Fruit fly (Drosophila melanogaster) whole organism, embryonic: Measurements from ENCODE around the gene CG4730.

Experiments
- Adf1 ChIP-seq: fragments of 200-800 bp; sonication (Bioruptor generic); IDR thresholded peaks from 2 replicates; pipeline ENCODE4 v1.3.6; 2022; ENCODE audit warnings: missing biosample characterization, missing genetic modification characterization
- B-H2 ChIP-seq: fragments of 200-800 bp; sonication (Bioruptor generic); optimal IDR thresholded peaks from 2 replicates; lab custom pipeline; 2018; ENCODE audit warnings: missing biosample characterization, mild to moderate bottlenecking, missing genetic modification characterization
- CG10147 ChIP-seq: fragments of 200-800 bp; sonication (Bioruptor generic); optimal IDR thresholded peaks from 2 replicates; lab custom pipeline; 2019; ENCODE audit warnings: missing biosample characterization, mild to moderate bottlenecking, missing genetic modification characterization, moderate library complexity
- CG10274 ChIP-seq: fragments of 200-800 bp; sonication (Bioruptor generic); optimal IDR thresholded peaks from 3 replicates; lab custom pipeline; 2017; ENCODE audit warnings: missing biosample characterization, mild to moderate bottlenecking, missing genetic modification characterization
- CG10462 ChIP-seq: fragments of 200-800 bp; sonication (Bioruptor generic); optimal IDR thresholded peaks from 2 replicates; lab custom pipeline; 2016; ENCODE audit warnings: missing biosample characterization, missing genetic modification characterization
- CG12104 ChIP-seq: fragments of 200-800 bp; sonication (Bioruptor generic); optimal IDR thresholded peaks from 3 replicates; lab custom pipeline; 2016; ENCODE audit warnings: missing biosample characterization, missing genetic modification characterization
- CG15601 ChIP-seq: fragments of 200-800 bp; sonication (Bioruptor generic); optimal IDR thresholded peaks from 3 replicates; lab custom pipeline; 2019; ENCODE audit warnings: missing biosample characterization, mild to moderate bottlenecking, missing genetic modification characterization, moderate library complexity
- CG17385 ChIP-seq: fragments of 200-800 bp; sonication (Bioruptor generic); optimal IDR thresholded peaks from 3 replicates; lab custom pipeline; 2018; ENCODE audit warnings: missing biosample characterization, mild to moderate bottlenecking, missing genetic modification characterization
- CG17912 ChIP-seq: fragments of 200-800 bp; sonication (Bioruptor generic); optimal IDR thresholded peaks from 2 replicates; lab custom pipeline; 2018; ENCODE audit warnings: missing biosample characterization, mild to moderate bottlenecking, missing genetic modification characterization
- CG2116 ChIP-seq: fragments of 200-800 bp; sonication (Bioruptor generic); optimal IDR thresholded peaks from 3 replicates; lab custom pipeline; 2018; ENCODE audit warnings: missing biosample characterization, mild to moderate bottlenecking, missing genetic modification characterization
- CG2678 ChIP-seq: fragments of 200-800 bp; sonication (Bioruptor generic); optimal IDR thresholded peaks from 3 replicates; lab custom pipeline; 2019; ENCODE audit warnings: missing biosample characterization, mild to moderate bottlenecking, missing genetic modification characterization, moderate library complexity
- CG2875 ChIP-seq: fragments of 200-800 bp; sonication (Bioruptor generic); optimal IDR thresholded peaks from 2 replicates; lab custom pipeline; 2017; ENCODE audit warnings: missing biosample characterization, mild to moderate bottlenecking, missing genetic modification characterization, missing genetic modification reagents
- CG32532 ChIP-seq: fragments of 200-800 bp; sonication (Bioruptor generic); IDR thresholded peaks from 2 replicates; pipeline ENCODE4 v1.3.6; 2022; ENCODE audit warnings: missing biosample characterization, missing genetic modification characterization
- CG34224 ChIP-seq: fragments of 200-800 bp; sonication (Bioruptor generic); IDR thresholded peaks from 3 replicates; pipeline ENCODE4 v1.3.6; 2022; ENCODE audit warnings: missing biosample characterization, missing genetic modification characterization; ENCODE audit not compliant: partially characterized antibody
- CG34422 ChIP-seq: fragments of 200-800 bp; sonication (Bioruptor generic); IDR thresholded peaks from 3 replicates; pipeline ENCODE4 v1.3.6; 2022; ENCODE audit warnings: missing biosample characterization, missing genetic modification characterization
- CG3838 ChIP-seq: fragments of 200-800 bp; sonication (Bioruptor generic); optimal IDR thresholded peaks from 3 replicates; lab custom pipeline; 2016; ENCODE audit warnings: missing biosample characterization, missing genetic modification characterization
- CG3995 ChIP-seq: fragments of 200-800 bp; sonication (Bioruptor generic); optimal IDR thresholded peaks from 3 replicates; lab custom pipeline; 2016; ENCODE audit warnings: missing biosample characterization, missing genetic modification characterization
- CG43689 ChIP-seq: fragments of 200-800 bp; sonication (Bioruptor generic); IDR thresholded peaks from 2 replicates; pipeline ENCODE4 v1.3.6; 2022; ENCODE audit warnings: missing biosample characterization, missing genetic modification characterization
- CG5245 ChIP-seq: fragments of 200-800 bp; sonication (Bioruptor generic); optimal IDR thresholded peaks from 3 replicates; lab custom pipeline; 2016; ENCODE audit warnings: missing biosample characterization, missing genetic modification characterization
- CG7987 ChIP-seq: fragments of 200-800 bp; sonication (Bioruptor generic); optimal IDR thresholded peaks from 2 replicates; lab custom pipeline; 2018; ENCODE audit warnings: missing biosample characterization, mild to moderate bottlenecking, missing genetic modification characterization, moderate library complexity
- CG8478 ChIP-seq: fragments of >200 bp; optimal IDR thresholded peaks from 2 replicates; lab custom pipeline; 2018
- CG9437 ChIP-seq: fragments of 200-800 bp; sonication (Bioruptor generic); optimal IDR thresholded peaks from 2 replicates; lab custom pipeline; 2018; ENCODE audit warnings: missing biosample characterization, mild to moderate bottlenecking, missing genetic modification characterization
- CG9727 ChIP-seq: fragments of 200-800 bp; sonication (Bioruptor generic); optimal IDR thresholded peaks from 3 replicates; lab custom pipeline; 2017; ENCODE audit warnings: missing biosample characterization, mild to moderate bottlenecking, missing genetic modification characterization
- Drgx ChIP-seq: fragments of 200-800 bp; sonication (Bioruptor generic); IDR thresholded peaks from 2 replicates; pipeline ENCODE4 v1.3.6; 2022; ENCODE audit warnings: missing biosample characterization, missing genetic modification characterization
- GATAe ChIP-seq: fragments of 200-800 bp; sonication (Bioruptor generic); conservative IDR thresholded peaks from 2 replicates; pipeline ENCODE4 v1.3.6; 2022; ENCODE audit warnings: missing biosample characterization, missing genetic modification characterization
- NK7.1 ChIP-seq: fragments of 200-800 bp; sonication (Bioruptor generic); optimal IDR thresholded peaks from 3 replicates; lab custom pipeline; 2016; ENCODE audit warnings: missing biosample characterization, missing genetic modification characterization
- Tbp ChIP-seq: fragments of >200 bp; optimal IDR thresholded peaks from 2 replicates; lab custom pipeline; 2018; ENCODE audit warnings: missing biosample characterization, missing genetic modification characterization
- ac ChIP-seq: fragments of 200-800 bp; sonication (Bioruptor generic); optimal IDR thresholded peaks from 3 replicates; lab custom pipeline; 2017; ENCODE audit warnings: missing biosample characterization, mild to moderate bottlenecking, missing genetic modification characterization
- ash1 ChIP-seq: fragments of 200-800 bp; sonication (Bioruptor generic); optimal IDR thresholded peaks from 2 replicates; lab custom pipeline; 2018; ENCODE audit warnings: missing biosample characterization, mild to moderate bottlenecking, missing genetic modification characterization
- bigmax ChIP-seq: fragments of 200-800 bp; sonication (Bioruptor generic); optimal IDR thresholded peaks from 2 replicates; lab custom pipeline; 2018; ENCODE audit warnings: missing biosample characterization, mild to moderate bottlenecking, missing genetic modification characterization
- chm ChIP-seq: fragments of 200-800 bp; sonication (Bioruptor generic); IDR thresholded peaks from 2 replicates; pipeline ENCODE4 v1.3.6; 2022; ENCODE audit warnings: missing biosample characterization, missing genetic modification characterization
- chn ChIP-seq: fragments of 200-800 bp; sonication (Bioruptor generic); optimal IDR thresholded peaks from 2 replicates; lab custom pipeline; 2016; ENCODE audit warnings: missing biosample characterization, missing genetic modification characterization
- dimm ChIP-seq: fragments of 200-800 bp; sonication (Bioruptor generic); IDR thresholded peaks from 2 replicates; pipeline ENCODE4 v1.3.6; 2022; ENCODE audit warnings: missing biosample characterization, missing genetic modification characterization
- fd64A ChIP-seq: fragments of 200-800 bp; sonication (Bioruptor generic); optimal IDR thresholded peaks from 3 replicates; lab custom pipeline; 2018; ENCODE audit warnings: missing biosample characterization, mild to moderate bottlenecking, missing genetic modification characterization
- fru ChIP-seq: fragments of >200 bp; optimal IDR thresholded peaks from 2 replicates; lab custom pipeline; 2017
- fu2 ChIP-seq: fragments of 200-800 bp; sonication (Bioruptor generic); optimal IDR thresholded peaks from 2 replicates; lab custom pipeline; 2016; ENCODE audit warnings: missing biosample characterization, missing genetic modification characterization
- grn ChIP-seq: fragments of 200-800 bp; sonication (Bioruptor generic); optimal IDR thresholded peaks from 3 replicates; lab custom pipeline; 2017; ENCODE audit warnings: missing biosample characterization, missing genetic modification characterization
- gsb ChIP-seq: fragments of 200-800 bp; sonication (Bioruptor generic); IDR thresholded peaks from 2 replicates; pipeline ENCODE4 v1.3.6; 2022; ENCODE audit warnings: missing biosample characterization, missing genetic modification characterization
- ham ChIP-seq: fragments of 200-800 bp; sonication (Bioruptor generic); IDR thresholded peaks from 2 replicates; pipeline ENCODE4 v1.3.6; 2022; ENCODE audit warnings: missing biosample characterization, missing genetic modification characterization
- ind ChIP-seq: fragments of 200-800 bp; sonication (Bioruptor generic); optimal IDR thresholded peaks from 3 replicates; lab custom pipeline; 2016; ENCODE audit warnings: missing biosample characterization, missing genetic modification characterization
- inv ChIP-seq: fragments of 200-800 bp; sonication (Bioruptor generic); IDR thresholded peaks from 2 replicates; pipeline ENCODE4 v1.3.6; 2022; ENCODE audit warnings: missing biosample characterization, missing genetic modification characterization; ENCODE audit not compliant: partially characterized antibody
- lola ChIP-seq, 3 experiments: fragments of >200 bp in 2 of 3; fragments of 200-800 bp in 1 of 3; sonication (Bioruptor generic) in 1 of 3; optimal IDR thresholded peaks; 2 replicates each; lab custom pipeline; 2017 to 2019; ENCODE audit warnings: missing biosample characterization in 3 of 3, missing genetic modification characterization in 3 of 3, mild to moderate bottlenecking in 1 of 3, moderate library complexity in 1 of 3
- nerfin-1 ChIP-seq: fragments of 200-800 bp; sonication (Bioruptor generic); optimal IDR thresholded peaks from 3 replicates; lab custom pipeline; 2019; ENCODE audit warnings: missing biosample characterization, mild to moderate bottlenecking, missing genetic modification characterization, moderate library complexity
- pita ChIP-seq: fragments of 200-800 bp; sonication (Bioruptor generic); optimal IDR thresholded peaks from 2 replicates; lab custom pipeline; 2017; ENCODE audit warnings: missing biosample characterization, mild to moderate bottlenecking, missing genetic modification characterization
- pzg ChIP-seq: fragments of 200-800 bp; sonication (Bioruptor generic); optimal IDR thresholded peaks from 3 replicates; lab custom pipeline; 2018; ENCODE audit warnings: missing biosample characterization, mild to moderate bottlenecking, missing genetic modification characterization, moderate library complexity
- sens ChIP-seq: fragments of 200-800 bp; sonication (Bioruptor generic); peaks from one replicate; lab custom pipeline; 2016; ENCODE audit warnings: missing biosample characterization, missing genetic modification characterization
- seq ChIP-seq: fragments of 200-800 bp; sonication (Bioruptor generic); IDR thresholded peaks from 2 replicates; pipeline ENCODE4 v1.3.6; 2022; ENCODE audit warnings: missing biosample characterization, missing genetic modification characterization
- sim ChIP-seq: fragments of 200-800 bp; sonication (Bioruptor generic); IDR thresholded peaks from 2 replicates; pipeline ENCODE4 v1.3.6; 2022; ENCODE audit warnings: missing biosample characterization, missing genetic modification characterization
- sqz ChIP-seq: fragments of 200-800 bp; sonication (Bioruptor generic); optimal IDR thresholded peaks from 3 replicates; lab custom pipeline; 2018; ENCODE audit warnings: missing biosample characterization, mild to moderate bottlenecking, missing genetic modification characterization
- tin ChIP-seq: fragments of 200-800 bp; sonication (Bioruptor generic); optimal IDR thresholded peaks from 3 replicates; lab custom pipeline; 2016; ENCODE audit warnings: missing biosample characterization, missing genetic modification characterization
- vnd ChIP-seq: fragments of 200-800 bp; sonication (Bioruptor generic); IDR thresholded peaks from 3 replicates; pipeline ENCODE4 v1.3.6; 2022; ENCODE audit warnings: missing biosample characterization, missing genetic modification characterization; ENCODE audit not compliant: partially characterized antibody
- zen2 ChIP-seq: fragments of 200-800 bp; sonication (Bioruptor generic); IDR thresholded peaks from 3 replicates; pipeline ENCODE4 v1.3.6; 2022; ENCODE audit warnings: missing biosample characterization, missing genetic modification characterization; ENCODE audit not compliant: partially characterized antibody

CG4730 gene

DNA sequence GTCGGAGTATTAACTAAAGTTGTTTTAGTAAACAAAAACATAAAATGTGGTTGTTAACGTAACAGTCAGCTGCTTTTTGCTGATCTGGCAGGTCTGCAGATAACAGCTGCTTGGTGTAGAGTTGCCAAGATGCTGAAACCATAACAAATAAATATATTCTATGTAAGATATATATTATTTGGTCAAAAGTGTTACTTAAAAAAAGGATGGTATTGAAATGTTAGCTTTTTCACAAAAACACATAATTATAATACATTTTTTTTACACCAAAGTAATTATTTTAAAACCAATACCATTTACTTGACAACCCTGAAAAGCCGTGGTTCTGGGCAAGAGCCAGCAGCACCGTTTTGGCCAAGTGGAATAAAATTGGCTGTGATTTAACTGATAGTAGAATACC lies 2.0 kb upstream of the CG4730 start, which contains the start of the genes CG4743 and Idh3g (continued):
- TF ChIP-seq gsb (GFP tag; lab: Robert Waterston, UW) (peak; percentile 85), CG17385 (peak; percentile 96), chm (GFP tag; lab: Robert Waterston, UW) (peak; percentile 96), pzg (peak; percentile 54), ash1 (GFP tag; lab: Kevin White, UChicago) (peak; percentile 45), sim (GFP tag; lab: Robert Waterston, UW) (peak; percentile 95), pita (GFP tag; lab: Kevin White, UChicago) (no peak), CG10462 (peak; percentile 95), CG12104 (GFP tag; lab: Kevin White, UChicago) (peak; percentile 95), inv (GFP tag; lab: Robert Waterston, UW) (no peak), grn (GFP tag; lab: Kevin White, UChicago) (peak; percentile 71), CG2875 (GFP tag; lab: Kevin White, UChicago) (peak; percentile 95), CG34224 (GFP tag; lab: Robert Waterston, UW) (no peak; the same call in 2 of the 3 replicates), lola (GFP tag; optimal IDR thresholded peaks at IDR 0.05; lab: Kevin White, UChicago) (peak in 1 of 3 experiments; percentile 98), ind (GFP tag; lab: Kevin White, UChicago) (peak; percentile 95), fd64A (GFP tag; lab: Kevin White, UChicago) (peak; percentile 83), sens (GFP tag; lab: Kevin White, UChicago) (peak; percentile 98), B-H2 (GFP tag; lab: Kevin White, UChicago) (peak; percentile 98), CG9727 (peak; percentile 98), seq (GFP tag; lab: Robert Waterston, UW) (peak; percentile 95), nerfin-1 (tag; lab: Kevin White, UChicago) (peak; percentile 96), CG32532 (GFP tag; lab: Robert Waterston, UW) (peak; percentile 97), CG43689 (GFP tag; lab: Robert Waterston, UW) (peak; percentile 91), NK7.1 (GFP tag; lab: Kevin White, UChicago) (peak; percentile 61), fru (lab: Kevin White, UChicago) (no peak), dimm (GFP tag; lab: Robert Waterston, UW) (peak; percentile 90), GATAe (GFP tag; lab: Robert Waterston, UW) (peak; percentile 88), Adf1 (GFP tag; lab: Robert Waterston, UW) (peak; percentile 78), tin (peak; percentile 96), ham (GFP tag; lab: Robert Waterston, UW) (peak; percentile 72; the same call in 1 of the 2 replicates), ac (GFP tag; lab: Kevin White, UChicago) (peak; percentile 95), Tbp (GFP tag; lab: Kevin White, UChicago) (no peak), zen2 (GFP tag; lab: Robert Waterston, UW) (no peak), CG8478 (lab: Kevin White, UChicago) (no peak), CG3838 (GFP tag; lab: Kevin White, UChicago) (peak; percentile 76), CG10147 (peak; percentile 97), CG2678 (tag; lab: Kevin White, UChicago) (peak; percentile 98), bigmax (GFP tag; lab: Kevin White, UChicago) (peak; percentile 63), CG2116 (GFP tag; lab: Kevin White, UChicago) (peak; percentile 86), CG9437 (GFP tag; lab: Kevin White, UChicago) (peak; percentile 98), fu2 (peak; percentile 35), CG15601 (tag; lab: Kevin White, UChicago) (peak; percentile 96), sqz (GFP tag; lab: Kevin White, UChicago) (peak; percentile 94), CG17912 (peak; percentile 93), Drgx (GFP tag; lab: Robert Waterston, UW) (peak; percentile 94), chn (peak; percentile 88), vnd (GFP tag; lab: Robert Waterston, UW) (no peak; the same call in 2 of the 3 replicates), CG34422 (GFP tag; lab: Robert Waterston, UW) (peak; percentile 97), CG7987 (GFP tag; lab: Kevin White, UChicago) (peak; percentile 88), CG3995 (GFP tag; lab: Kevin White, UChicago) (peak; percentile 74), CG10274 (GFP tag; lab: Kevin White, UChicago) (peak; percentile 79), CG5245 (GFP tag; lab: Kevin White, UChicago) (peak; percentile 95)
